Fruit fly (Drosophila melanogaster): Measurements from ENCODE around the gene CG12985.

The CG12985 gene

DNA sequence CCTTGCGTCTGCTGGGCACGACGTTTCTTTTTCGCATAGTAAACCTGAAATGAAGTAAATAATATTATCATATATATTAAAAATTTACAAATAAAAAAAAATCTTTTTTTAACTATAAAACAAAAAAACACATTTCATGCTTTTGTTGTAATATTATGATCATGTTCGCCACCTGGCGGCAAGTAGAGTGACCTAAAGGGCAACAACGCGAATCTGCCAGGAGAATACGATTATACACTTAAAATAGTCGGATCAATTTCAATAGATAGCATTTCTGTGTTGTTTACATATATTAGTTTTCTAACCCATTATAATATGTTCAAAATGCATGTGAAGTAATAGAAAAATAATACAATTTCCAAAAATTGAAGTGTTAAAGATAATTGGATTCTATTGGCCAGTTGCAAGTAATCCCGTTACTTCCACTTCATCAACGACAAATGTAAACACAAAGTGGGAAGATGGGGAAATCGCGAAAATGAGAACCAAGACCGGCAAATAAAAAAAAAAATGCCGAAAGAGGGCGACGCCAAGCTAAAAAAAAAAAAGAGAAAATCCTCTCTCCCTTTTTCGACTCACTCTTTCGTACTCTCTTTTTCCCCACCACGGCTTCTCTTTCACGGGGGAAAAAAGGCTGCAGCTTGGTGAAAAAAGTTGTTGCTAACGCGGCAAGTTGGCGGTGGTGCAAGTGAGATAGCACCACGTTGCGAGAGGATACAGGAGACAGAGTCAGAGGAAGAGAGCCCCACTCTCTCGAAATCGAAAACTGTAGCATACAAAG is 12.7 kb upstream of the CG12985 start:
- TF ChIP-seq Hr4 (GFP tag; optimal IDR thresholded peaks at IDR 0.05) (peak; percentile 4), Gug (GFP tag; IDR thresholded peaks at IDR 0.05) (no peak), Blimp-1 (GFP tag; optimal IDR thresholded peaks at IDR 0.05) (no peak), svp (GFP tag) (peak; percentile 47), CG8319 (GFP tag; optimal IDR thresholded peaks at IDR 0.05) (no peak), Sox15 (GFP tag; optimal IDR thresholded peaks at IDR 0.05) (no peak), lz (GFP tag; optimal IDR thresholded peaks at IDR 0.05) (no peak), Eip75B (GFP tag; optimal IDR thresholded peaks at IDR 0.05) (peak; percentile 12), CG16779 (tag; optimal IDR thresholded peaks at IDR 0.05) (no peak), CG15336 (GFP tag; IDR thresholded peaks at IDR 0.05) (peak; percentile 37; the same call in 1 of the 2 replicates), CG1621 (tag; optimal IDR thresholded peaks at IDR 0.05) (no peak), CG6163 (GFP tag; IDR thresholded peaks at IDR 0.05) (peak; percentile 43; the same call in 2 of the 3 replicates), spab (GFP tag; optimal IDR thresholded peaks at IDR 0.05) (no peak), Eip78C (GFP tag) (peak; percentile 54), CG6854 (GFP tag; optimal IDR thresholded peaks at IDR 0.05) (peak; percentile 6), CG34406 (GFP tag; optimal IDR thresholded peaks at IDR 0.05) (no peak), CG9139 (GFP tag; optimal IDR thresholded peaks at IDR 0.05) (no peak), eg (GFP tag; IDR thresholded peaks at IDR 0.05) (0 out of 3 replicates have a peak, but pooled peaks have one; percentile 23), CG8119 (GFP tag; IDR thresholded peaks at IDR 0.05) (0 out of 3 replicates have a peak, but pooled peaks have one; percentile 34), Lpt (GFP tag; optimal IDR thresholded peaks at IDR 0.05) (peak; percentile 24), CG3032 (tag; optimal IDR thresholded peaks at IDR 0.05) (no peak)

dm6 chrX:17872310-17872709 is 11.2 kb upstream of the CG12985 start:
- TF ChIP-seq CG6808 (GFP tag; optimal IDR thresholded peaks at IDR 0.05) (peak; percentile 30), fkh (GFP tag; optimal IDR thresholded peaks at IDR 0.05) (peak; percentile 37), ss (GFP tag; optimal IDR thresholded peaks at IDR 0.05) (no peak), Eip78C (GFP tag) (peak; percentile 37)

dm6 chrX:17873329-17873728 is 10.2 kb upstream of the CG12985 start:
- TF ChIP-seq net (GFP tag; optimal IDR thresholded peaks at IDR 0.05): no peak
- TF ChIP-seq CG11762 (GFP tag; optimal IDR thresholded peaks at IDR 0.05; ENCODE audit: insufficient read depth): no peak
- TF ChIP-seq Ets21C (GFP tag; optimal IDR thresholded peaks at IDR 0.05): peak; percentile 18
- TF ChIP-seq svp (GFP tag): peak; percentile 71
- TF ChIP-seq topi (GFP tag; optimal IDR thresholded peaks at IDR 0.05): peak; percentile 6
- peak; percentile 16 for TF ChIP-seq Eip93F (GFP tag; optimal IDR thresholded peaks at IDR 0.05)
- TF ChIP-seq Ets96B (tag; optimal IDR thresholded peaks at IDR 0.05): no peak

dm6 chrX:17875014-17875589 is 8.4 kb upstream of the CG12985 start:
- TF ChIP-seq CG11294 (GFP tag; IDR thresholded peaks at IDR 0.05): no peak
- TF ChIP-seq CG6163 (GFP tag; IDR thresholded peaks at IDR 0.05): peak; percentile 46; the same call in 2 of the 3 replicates
- peak; percentile 15 for TF ChIP-seq Smox (GFP tag; optimal IDR thresholded peaks at IDR 0.05)
- TF ChIP-seq CG8319 (GFP tag; optimal IDR thresholded peaks at IDR 0.05): no peak
- TF ChIP-seq Ets96B (tag; optimal IDR thresholded peaks at IDR 0.05): peak; percentile 13
- peak; percentile 55 for TF ChIP-seq Sox102F (GFP tag; optimal IDR thresholded peaks at IDR 0.05)
- peak; percentile 47 for TF ChIP-seq dsx (GFP tag; optimal IDR thresholded peaks at IDR 0.05; ENCODE audit: poor library complexity, severe bottlenecking)
- TF ChIP-seq CG1621 (tag; optimal IDR thresholded peaks at IDR 0.05): peak; percentile 9
- peak; percentile 51 for TF ChIP-seq lz (GFP tag; optimal IDR thresholded peaks at IDR 0.05)
- TF ChIP-seq CG6792 (GFP tag; optimal IDR thresholded peaks at IDR 0.05): peak; percentile 46
- TF ChIP-seq topi (GFP tag; optimal IDR thresholded peaks at IDR 0.05): peak; percentile 74
- no peak for TF ChIP-seq CG6854 (GFP tag; optimal IDR thresholded peaks at IDR 0.05)
- TF ChIP-seq Eip75B (GFP tag; optimal IDR thresholded peaks at IDR 0.05): peak; percentile 53
- TF ChIP-seq CG32006 (GFP tag; optimal IDR thresholded peaks at IDR 0.05): peak; percentile 32
- TF ChIP-seq Hr39 (GFP tag; optimal IDR thresholded peaks at IDR 0.05): peak; percentile 66
- TF ChIP-seq Hr4 (GFP tag; optimal IDR thresholded peaks at IDR 0.05): peak; percentile 62
- TF ChIP-seq ss (GFP tag; optimal IDR thresholded peaks at IDR 0.05): peak; percentile 43 to 63
- TF ChIP-seq CG4318 (GFP tag; optimal IDR thresholded peaks at IDR 0.05): no peak
- TF ChIP-seq Sox14 (GFP tag; optimal IDR thresholded peaks at IDR 0.05): peak; percentile 3
- peak; percentile 27 for TF ChIP-seq acj6 (GFP tag; optimal IDR thresholded peaks at IDR 0.05)
- TF ChIP-seq achi (GFP tag; optimal IDR thresholded peaks at IDR 0.05): peak; percentile 44
- peak; percentile 43 for TF ChIP-seq OdsH (GFP tag; optimal IDR thresholded peaks at IDR 0.05)
- peak; percentile 20 for TF ChIP-seq CG11902 (GFP tag; optimal IDR thresholded peaks at IDR 0.05)
- peak; percentile 47 for TF ChIP-seq CG7368 (GFP tag; optimal IDR thresholded peaks at IDR 0.05)
